Worm (Caenorhabditis elegans) whole organism, young adult: ENCODE results near the gene cnc-2.

Experiments used
- D2030.7 ChIP-seq: fragments of 200-800 bp; sonication (Bioruptor generic); IDR thresholded peaks from 2 replicates; pipeline ENCODE4 v1.3.6; 2022; ENCODE audit warnings: missing genetic modification reagents, missing genetic modification characterization, missing compliant biosample characterization
- T07F8.4 ChIP-seq: sonication (generic microtip); optimal IDR thresholded peaks from 2 replicates; lab custom pipeline; 2016; ENCODE audit warnings: mild to moderate bottlenecking, missing genetic modification characterization, moderate library complexity, missing compliant biosample characterization
- T26A5.8 ChIP-seq: sonication (generic microtip); optimal IDR thresholded peaks from 2 replicates; lab custom pipeline; 2016; ENCODE audit warnings: missing genetic modification characterization, missing compliant biosample characterization
- Y53F4B.3 ChIP-seq: fragments of 200-800 bp; sonication (Bioruptor generic); IDR thresholded peaks from 2 replicates; pipeline ENCODE4 v1.3.6; 2022; ENCODE audit warnings: missing genetic modification reagents, missing genetic modification characterization, missing compliant biosample characterization
- Y95B8A.8 ChIP-seq: fragments of 200-800 bp; sonication (Bioruptor generic); IDR thresholded peaks from 2 replicates; pipeline ENCODE4 v1.3.6; 2022; ENCODE audit warnings: missing genetic modification reagents, missing genetic modification characterization, missing compliant biosample characterization
- akir-1 ChIP-seq: fragments of 200-800 bp; sonication (Bioruptor generic); optimal IDR thresholded peaks from 2 replicates; lab custom pipeline; 2018; ENCODE audit warnings: mild to moderate bottlenecking, missing genetic modification characterization, moderate library complexity, missing compliant biosample characterization
- aptf-2 ChIP-seq: fragments of 200-800 bp; sonication (Bioruptor generic); conservative IDR thresholded peaks from 2 replicates; pipeline ENCODE4 v1.3.6; 2022; ENCODE audit warnings: missing genetic modification reagents, missing genetic modification characterization, missing compliant biosample characterization
- aptf-3 ChIP-seq: fragments of 200-800 bp; sonication (Bioruptor generic); IDR thresholded peaks from 2 replicates; pipeline ENCODE4 v1.3.6; 2022; ENCODE audit warnings: missing genetic modification characterization, missing compliant biosample characterization
- athp-1 ChIP-seq: sonication (generic microtip); optimal IDR thresholded peaks from 2 replicates; lab custom pipeline; 2017; ENCODE audit warnings: mild to moderate bottlenecking, missing genetic modification characterization, missing compliant biosample characterization
- attf-5 ChIP-seq: fragments of 200-800 bp; sonication (Bioruptor generic); optimal IDR thresholded peaks from 2 replicates; lab custom pipeline; 2018; ENCODE audit warnings: mild to moderate bottlenecking, missing genetic modification characterization, missing compliant biosample characterization
- bed-2 ChIP-seq: fragments of 200-800 bp; sonication (Bioruptor generic); IDR thresholded peaks from 2 replicates; pipeline ENCODE4 v1.3.6; 2022; ENCODE audit warnings: missing genetic modification reagents, missing genetic modification characterization, missing compliant biosample characterization
- ccch-3 ChIP-seq: fragments of 200-800 bp; sonication (Bioruptor generic); optimal IDR thresholded peaks from 2 replicates; lab custom pipeline; 2018; ENCODE audit warnings: mild to moderate bottlenecking, missing genetic modification characterization, missing compliant biosample characterization
- cebp-1 ChIP-seq, 2 experiments: fragments of 200-800 bp in 1 of 2; sonication (Bioruptor generic) in 1 of 2; sonication (generic microtip) in 1 of 2; IDR thresholded peaks in 1 of 2; optimal IDR thresholded peaks in 1 of 2; 2 replicates each; pipeline versions ENCODE4 v1.3.6 to Lab custom; 2017 to 2022; ENCODE audit warnings: missing compliant biosample characterization in 2 of 2, missing genetic modification characterization in 2 of 2, mild to moderate bottlenecking in 1 of 2, missing genetic modification reagents in 1 of 2, moderate library complexity in 1 of 2
- ceh-27 ChIP-seq: fragments of 200-800 bp; sonication (Bioruptor generic); optimal IDR thresholded peaks from 2 replicates; lab custom pipeline; 2018; ENCODE audit warnings: mild to moderate bottlenecking, missing genetic modification characterization, moderate library complexity, missing compliant biosample characterization
- ceh-40 ChIP-seq: fragments of 200-800 bp; sonication (Bioruptor generic); IDR thresholded peaks from 2 replicates; pipeline ENCODE4 v1.3.6; 2022; ENCODE audit warnings: missing genetic modification characterization, missing compliant biosample characterization
- dox-1 ChIP-seq: fragments of 200-800 bp; sonication (Bioruptor generic); IDR thresholded peaks from 2 replicates; pipeline ENCODE4 v1.3.6; 2022; ENCODE audit warnings: missing genetic modification reagents, missing genetic modification characterization, missing compliant biosample characterization
- dpff-1 ChIP-seq: sonication (generic microtip); optimal IDR thresholded peaks from 2 replicates; lab custom pipeline; 2017; ENCODE audit warnings: mild to moderate bottlenecking, missing genetic modification characterization, missing compliant biosample characterization
- efl-1 ChIP-seq: fragments of 150-350 bp; optimal IDR thresholded peaks from 2 replicates; lab custom pipeline; 2014; ENCODE audit warnings: missing biosample characterization, missing genetic modification reagents, missing genetic modification characterization
- hrde-1 ChIP-seq: sonication (generic microtip); optimal IDR thresholded peaks from 2 replicates; lab custom pipeline; 2016; ENCODE audit warnings: missing genetic modification characterization, mild to moderate bottlenecking, missing compliant biosample characterization, moderate library complexity, missing genotype, missing genetic modification reagents, borderline replicate concordance
- lag-1 ChIP-seq: fragments of 200-800 bp; sonication (Bioruptor generic); IDR thresholded peaks from 2 replicates; pipeline ENCODE4 v1.3.6; 2022; ENCODE audit warnings: missing genetic modification reagents, missing genetic modification characterization, missing compliant biosample characterization
- let-607 ChIP-seq, 2 experiments: fragments of 200-800 bp in 1 of 2; sonication (Bioruptor generic) in 1 of 2; sonication (generic microtip) in 1 of 2; optimal IDR thresholded peaks; 2 replicates each; lab custom pipeline; 2016 to 2018; ENCODE audit warnings: mild to moderate bottlenecking in 2 of 2, missing compliant biosample characterization in 2 of 2, missing genetic modification characterization in 2 of 2, moderate library complexity in 2 of 2, missing genotype in 1 of 2
- madf-10 ChIP-seq: sonication (generic microtip); optimal IDR thresholded peaks from 2 replicates; lab custom pipeline; 2016; ENCODE audit warnings: mild to moderate bottlenecking, missing genetic modification characterization, missing compliant biosample characterization
- mcd-1 ChIP-seq: fragments of 200-800 bp; sonication (Bioruptor generic); IDR thresholded peaks from 2 replicates; pipeline ENCODE4 v1.3.6; 2022; ENCODE audit warnings: missing genetic modification reagents, missing genetic modification characterization, missing compliant biosample characterization
- nfya-2 ChIP-seq: fragments of 200-800 bp; sonication (Bioruptor generic); IDR thresholded peaks from 2 replicates; pipeline ENCODE4 v1.3.6; 2022; ENCODE audit warnings: missing genetic modification reagents, missing genetic modification characterization, missing compliant biosample characterization
- nhr-80 ChIP-seq: sonication (generic microtip); optimal IDR thresholded peaks from 2 replicates; lab custom pipeline; 2016; ENCODE audit warnings: missing genetic modification characterization, missing compliant biosample characterization
- sdz-38 ChIP-seq: sonication (generic microtip); optimal IDR thresholded peaks from 2 replicates; lab custom pipeline; 2016; ENCODE audit warnings: missing genotype, missing genetic modification characterization, missing compliant biosample characterization
- snpc-4 ChIP-seq, 5 experiments: fragments of 150-350 bp in 1 of 5; sonication (generic microtip) in 4 of 5; optimal IDR thresholded peaks; 2 replicates each; lab custom pipeline; 2014 to 2018; ENCODE audit warnings: missing genetic modification characterization in 5 of 5, missing biosample characterization in 3 of 5, antibody characterized with exemption in 2 of 5, mild to moderate bottlenecking in 2 of 5, missing compliant biosample characterization in 2 of 5, missing genotype in 2 of 5, moderate library complexity in 2 of 5, missing genetic modification reagents in 1 of 5
- sptf-2 ChIP-seq: fragments of 200-800 bp; sonication (Bioruptor generic); optimal IDR thresholded peaks from 2 replicates; lab custom pipeline; 2018; ENCODE audit warnings: mild to moderate bottlenecking, missing genetic modification characterization, missing compliant biosample characterization
- tlf-1 ChIP-seq: fragments of 200-800 bp; sonication (Bioruptor generic); optimal IDR thresholded peaks from 2 replicates; lab custom pipeline; 2018; ENCODE audit warnings: mild to moderate bottlenecking, missing genetic modification characterization, missing compliant biosample characterization
- zfh-2 ChIP-seq: fragments of 200-800 bp; sonication (Bioruptor generic); conservative IDR thresholded peaks from 2 replicates; pipeline ENCODE4 v1.3.6; 2022; ENCODE audit warnings: missing genetic modification reagents, missing genetic modification characterization, missing compliant biosample characterization

cnc-2 gene

DNA sequence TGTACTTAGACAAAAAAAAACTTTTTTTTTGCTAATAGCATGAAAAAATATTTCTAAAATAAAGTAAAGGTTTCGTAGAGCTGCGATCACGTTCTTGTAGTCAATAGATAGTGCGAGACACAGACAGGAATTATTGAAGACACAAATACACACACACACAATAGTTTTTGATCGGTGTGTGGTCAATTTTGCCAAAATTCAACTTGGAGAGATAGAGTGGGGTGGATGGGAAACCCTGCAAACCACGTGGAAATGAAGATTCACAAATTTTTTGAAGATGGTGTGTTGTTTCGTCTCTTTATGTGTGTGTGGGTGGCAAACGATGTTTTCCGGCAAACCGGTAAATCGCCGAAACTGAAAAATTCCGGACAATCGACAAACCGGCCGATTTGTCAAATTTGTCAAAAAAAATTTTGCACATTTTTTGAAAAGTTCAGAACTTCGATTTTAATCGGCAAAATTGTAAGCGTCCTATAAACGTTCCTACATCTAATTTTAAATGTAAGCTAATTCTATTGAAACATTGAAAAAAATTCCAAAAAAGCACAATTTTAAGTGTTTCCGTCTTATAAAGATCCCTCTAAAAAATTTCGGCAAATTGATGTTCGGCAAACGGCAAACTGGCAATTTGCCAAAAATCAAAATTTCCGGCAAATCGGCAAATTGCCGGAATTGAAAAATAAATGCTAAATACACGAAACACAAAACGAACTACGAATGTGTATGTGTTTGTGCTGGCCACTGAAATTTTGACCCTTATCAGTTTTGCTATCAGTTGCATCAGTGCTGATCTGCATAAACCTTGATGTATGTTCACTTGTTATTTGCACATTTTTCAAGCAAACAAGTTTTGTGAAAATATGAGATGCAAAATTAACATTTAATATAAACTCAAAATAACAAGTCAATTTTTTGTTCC lies 17.2 kb downstream of the cnc-2 start:
- TF ChIP-seq snpc-4 (GFP tag; optimal IDR thresholded peaks at IDR 0.05; lab: Kevin White, UChicago) (no peak), snpc-4 (tag; optimal IDR thresholded peaks at IDR 0.05; lab: Kevin White, UChicago) (no peak), hrde-1 (no peak), sdz-38 (tag; lab: Kevin White, UChicago) (no peak), nhr-80 (tag; lab: Kevin White, UChicago) (peak; percentile 26), T07F8.4 (no peak)

DNA sequence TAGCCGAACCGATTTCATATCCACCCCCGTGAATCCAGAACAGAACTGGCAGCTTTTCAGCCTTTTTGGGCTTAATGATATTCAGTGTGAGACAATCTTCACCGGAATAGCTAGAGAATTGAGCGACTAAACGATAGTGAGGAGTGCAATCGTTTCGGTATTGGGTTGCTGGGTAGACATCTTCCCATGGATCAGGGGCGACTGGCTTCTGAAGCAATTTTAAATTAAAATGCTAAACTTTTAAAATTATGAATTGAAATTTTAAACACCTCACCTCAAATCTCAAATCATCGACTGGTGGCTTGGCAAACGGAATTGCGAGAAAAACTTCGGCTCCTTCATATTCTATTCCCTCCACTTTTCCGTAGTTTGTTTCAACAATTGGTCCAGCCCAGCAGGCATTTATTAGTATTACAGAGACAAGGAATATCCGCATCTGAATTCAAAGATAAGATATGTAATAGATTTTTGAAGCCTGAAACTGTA lies 18.2 kb downstream of the cnc-2 start, which contains the start of gene ges-1:
Gene ges-1, minus strand, starts transcription at position 436 of the 486 bp plus-strand sequence.
- TF ChIP-seq zfh-2 (GFP tag; lab: Robert Waterston, UW), result no peak

DNA sequence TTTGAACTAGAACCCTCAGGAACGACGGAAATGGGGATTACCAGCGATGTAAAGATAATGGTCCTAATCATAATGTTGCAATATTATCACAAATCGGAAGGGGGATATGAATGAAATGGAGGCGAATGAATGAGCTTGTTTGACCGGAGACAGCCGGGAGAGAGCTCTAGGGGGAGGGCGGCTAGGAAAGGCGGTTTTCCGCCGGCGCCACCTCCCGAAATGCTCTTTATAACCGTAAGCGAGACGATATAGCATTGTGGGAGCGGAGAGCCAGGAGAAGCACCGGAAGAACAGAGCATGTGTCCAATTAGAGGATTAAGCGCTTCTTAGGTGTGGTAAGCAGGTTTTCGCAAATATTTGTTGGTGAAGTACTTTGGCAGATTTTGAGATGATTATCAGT lies 24.4 kb downstream of the cnc-2 start, which contains the start of gene R12A1.3:
Gene R12A1.3, minus strand, starts transcription at position 200 of the 400 bp plus-strand sequence.
- TF ChIP-seq zfh-2 (GFP tag; lab: Robert Waterston, UW) (peak; percentile 55), bed-2 (GFP tag; lab: Robert Waterston, UW) (no peak), athp-1 (no peak)

DNA sequence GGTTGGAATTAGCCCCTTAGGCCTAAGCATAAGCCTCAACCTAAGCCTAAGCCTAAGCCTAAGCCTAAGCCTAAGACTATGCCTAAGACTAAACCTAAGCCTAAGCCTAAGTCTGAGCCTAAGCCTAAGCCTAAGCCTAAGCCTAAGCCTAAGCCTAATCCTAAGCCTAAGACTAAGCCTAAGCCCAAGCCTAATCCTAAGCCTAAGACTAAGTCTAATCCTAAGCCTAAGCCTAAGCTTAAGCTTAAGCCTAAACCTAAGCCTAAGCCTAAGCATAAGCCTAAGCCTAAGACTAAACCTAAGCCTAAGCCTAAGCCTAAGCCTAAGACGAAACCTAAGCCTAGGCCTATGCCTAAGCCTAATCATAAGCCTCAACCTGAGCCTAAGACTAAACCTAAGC lies 26.6 kb downstream of the cnc-2 start:
- TF ChIP-seq D2030.7 (GFP tag; lab: Robert Waterston, UW), result no peak
- TF ChIP-seq akir-1 (GFP tag; lab: Kevin White, UChicago), result no peak
- no peak for TF ChIP-seq sptf-2
- TF ChIP-seq cebp-1 (GFP tag; IDR thresholded peaks at IDR 0.05; lab: Robert Waterston, UW), result no peak
- TF ChIP-seq cebp-1 (tag; optimal IDR thresholded peaks at IDR 0.05; lab: Kevin White, UChicago), result no peak
- TF ChIP-seq dpff-1 (tag; lab: Kevin White, UChicago), result no peak
- TF ChIP-seq mcd-1, result no peak
- TF ChIP-seq Y53F4B.3, result no peak
- no peak for TF ChIP-seq hrde-1
- no peak for TF ChIP-seq lag-1
- no peak for TF ChIP-seq ceh-40 (GFP tag; lab: Robert Waterston, UW)
- TF ChIP-seq T26A5.8 (tag; lab: Kevin White, UChicago), result no peak
- TF ChIP-seq let-607 (tag; optimal IDR thresholded peaks at IDR 0.05; lab: Kevin White, UChicago), result no peak
- TF ChIP-seq Y95B8A.8, result no peak
- TF ChIP-seq tlf-1 (GFP tag; lab: Kevin White, UChicago), result no peak
- no peak for TF ChIP-seq efl-1 (GFP tag; lab: Kevin White, UChicago)
- TF ChIP-seq nfya-2 (GFP tag; lab: Robert Waterston, UW), result no peak
- no peak for TF ChIP-seq dox-1 (GFP tag; lab: Robert Waterston, UW)

DNA sequence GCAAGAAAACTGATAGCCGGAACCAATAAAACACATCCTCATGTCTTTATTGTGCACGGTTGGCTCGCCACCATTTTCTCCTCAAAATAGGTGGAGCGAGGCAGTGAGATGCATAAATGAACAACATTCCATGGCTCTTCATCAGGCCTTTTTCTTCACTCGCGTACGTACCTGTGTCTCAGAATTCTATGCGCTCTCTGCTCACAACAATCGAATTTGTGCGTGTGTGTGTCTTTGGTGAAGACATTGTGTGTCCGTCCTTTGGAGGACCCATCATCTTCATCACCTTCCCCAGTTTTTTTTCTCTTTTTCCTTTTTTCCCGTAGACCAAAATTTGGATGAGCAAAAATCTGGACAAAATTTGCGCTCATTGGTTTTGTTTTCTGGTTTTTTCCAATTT lies 27.7 kb downstream of the cnc-2 start:
- TF ChIP-seq madf-10 (tag; lab: Kevin White, UChicago) (no peak), aptf-3 (GFP tag; lab: Robert Waterston, UW) (no peak), ceh-27 (GFP tag; lab: Kevin White, UChicago) (no peak), ccch-3 (GFP tag; lab: Kevin White, UChicago) (no peak), attf-5 (GFP tag; lab: Kevin White, UChicago) (no peak), aptf-2 (GFP tag; lab: Robert Waterston, UW) (no peak), D2030.7 (GFP tag; lab: Robert Waterston, UW) (no peak)
